Worm (Caenorhabditis elegans) whole organism, L4 larva: ENCODE measurements around the gene C15B12.8.

Source experiments
- aly-2 ChIP-seq: sonication (generic microtip); optimal IDR thresholded peaks from 2 replicates; lab custom pipeline; 2018; ENCODE audit warnings: missing biosample characterization, missing genetic modification characterization
- ama-1 ChIP-seq: fragments of 150-350 bp; optimal IDR thresholded peaks from 2 replicates; lab custom pipeline; 2014; ENCODE audit warnings: inconsistent platforms, mixed read lengths
- ces-1 ChIP-seq: fragments of 150-350 bp; sonication (generic microtip); optimal IDR thresholded peaks from 4 replicates; lab custom pipeline; 2014; ENCODE audit warnings: missing biosample characterization, missing genetic modification reagents, missing genetic modification characterization
- cey-2 ChIP-seq: sonication (generic microtip); optimal IDR thresholded peaks from 3 replicates; lab custom pipeline; 2017; ENCODE audit warnings: missing genetic modification characterization, mild to moderate bottlenecking, missing compliant biosample characterization, antibody characterized with exemption, borderline replicate concordance; ENCODE audit not compliant: insufficient read depth
- egl-27 ChIP-seq: sonication (generic microtip); optimal IDR thresholded peaks from 3 replicates; lab custom pipeline; 2017; ENCODE audit warnings: missing biosample characterization, missing genetic modification reagents, missing genetic modification characterization
- jun-1 ChIP-seq: fragments of 150-350 bp; optimal IDR thresholded peaks from 2 replicates; lab custom pipeline; 2014; ENCODE audit warnings: missing biosample characterization, missing genetic modification reagents, missing genetic modification characterization
- lin-13 ChIP-seq: fragments of 150-350 bp; optimal IDR thresholded peaks from 2 replicates; lab custom pipeline; 2014; ENCODE audit warnings: missing biosample characterization, missing genetic modification reagents, missing genetic modification characterization
- ztf-11 ChIP-seq: fragments of 150-350 bp; optimal IDR thresholded peaks from 2 replicates; lab custom pipeline; 2014; ENCODE audit warnings: missing biosample characterization, missing genetic modification characterization

DNA sequence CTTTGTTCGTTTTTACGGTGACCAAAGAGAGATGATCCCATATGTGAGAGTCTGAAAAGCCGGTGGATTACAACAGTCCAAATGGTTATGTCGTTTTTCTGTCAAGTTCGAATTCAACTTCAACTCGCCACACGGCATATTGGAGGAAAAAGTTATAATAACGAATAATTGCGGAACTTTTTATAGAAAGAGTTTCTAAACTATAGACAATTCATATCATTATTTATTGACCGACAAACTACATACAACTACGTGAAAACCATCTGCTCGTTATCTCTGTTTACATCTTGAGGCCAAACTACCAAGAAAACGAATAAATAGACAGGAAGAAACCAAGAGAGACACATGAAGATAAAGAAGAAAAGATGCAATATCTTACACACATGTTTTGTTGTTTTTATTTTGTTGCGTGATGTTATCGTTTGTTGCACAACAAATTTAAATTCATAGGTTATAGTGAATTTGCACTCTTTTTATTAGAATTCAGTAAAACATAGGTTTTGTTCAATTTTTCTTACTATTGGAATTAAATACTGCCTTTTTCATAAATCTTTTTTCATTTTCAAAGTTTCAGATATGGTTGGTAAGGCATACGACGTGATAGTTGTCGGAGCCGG is at the start of gene C15B12.8, which contains the start of gene C15B12.4:
- no peak for TF ChIP-seq lin-13 (GFP tag; lab: Kevin White, UChicago)
- TF ChIP-seq ama-1 (lab: Kevin White, UChicago): no peak
- no peak for TF ChIP-seq ces-1 (GFP tag; lab: Kevin White, UChicago)
- TF ChIP-seq egl-27 (tag; lab: Kevin White, UChicago): no peak
- no peak for TF ChIP-seq cey-2
- TF ChIP-seq jun-1 (tag; lab: Kevin White, UChicago): no peak
- TF ChIP-seq aly-2 (tag; lab: Kevin White, UChicago): no peak
- no peak for TF ChIP-seq ztf-11 (tag; lab: Kevin White, UChicago)
